Fruit fly (Drosophila melanogaster): ENCODE data around the gene CG13461.

dm6 chr3L:15011638-15012335 lies 40.5 kb downstream of the CG13461 start:
- TF ChIP-seq h (optimal IDR thresholded peaks at IDR 0.05) (no peak), insv (optimal IDR thresholded peaks at IDR 0.05) (no peak), psq (optimal IDR thresholded peaks at IDR 0.05) (no peak), Myc (optimal IDR thresholded peaks at IDR 0.05) (no peak), Sin3A (optimal IDR thresholded peaks at IDR 0.05) (no peak)
